Worm (Caenorhabditis elegans) whole organism, L4 larva: ENCODE measurements around the gene ceh-90.

ENCODE experiments used
- egl-27 ChIP-seq: sonication (generic microtip); optimal IDR thresholded peaks from 3 replicates; lab custom pipeline; 2017; ENCODE audit warnings: missing biosample characterization, missing genetic modification reagents, missing genetic modification characterization
- madf-5 ChIP-seq, 2 experiments: fragments of 200-800 bp; sonication (Bioruptor generic); IDR thresholded peaks; 2 replicates each; pipeline ENCODE4 v1.3.6; 2022; ENCODE audit warnings: missing compliant biosample characterization in 2 of 2, missing genetic modification characterization in 2 of 2

- TF ChIP-seq egl-27 (tag; lab: Kevin White, UChicago) (no peak), madf-5 (GFP tag; IDR thresholded peaks at IDR 0.05; lab: Robert Waterston, UW) (no peak)
Observed at ce11 chrX:14180151-14180550, 23.3 kb upstream of the ceh-90 start, which contains the start of gene C37E2.3.
